Fruit fly (Drosophila melanogaster): ENCODE results near the gene CG13891.

CG13891 gene

dm6 chr3L:385095-385494 is 48.6 kb downstream of the CG13891 start (continued):
- no peak for TF ChIP-seq CG11294 (GFP tag; IDR thresholded peaks at IDR 0.05)
- no peak for TF ChIP-seq CG15336 (GFP tag; IDR thresholded peaks at IDR 0.05)
- TF ChIP-seq lz (GFP tag; optimal IDR thresholded peaks at IDR 0.05), result peak; percentile 6
- no peak for TF ChIP-seq CG7368 (GFP tag; optimal IDR thresholded peaks at IDR 0.05)
- TF ChIP-seq Sox15 (GFP tag; optimal IDR thresholded peaks at IDR 0.05), result no peak
- peak; percentile 46 for TF ChIP-seq spab (GFP tag; optimal IDR thresholded peaks at IDR 0.05)
- TF ChIP-seq CG10631 (GFP tag; optimal IDR thresholded peaks at IDR 0.05), result peak; percentile 19
- TF ChIP-seq CG8319 (GFP tag; optimal IDR thresholded peaks at IDR 0.05), result no peak
- TF ChIP-seq CG3919 (GFP tag; optimal IDR thresholded peaks at IDR 0.05), result peak; percentile 50
- TF ChIP-seq Hr4 (GFP tag; optimal IDR thresholded peaks at IDR 0.05), result no peak
- peak; percentile 16 for TF ChIP-seq pdm3 (GFP tag; optimal IDR thresholded peaks at IDR 0.05)
- peak; percentile 37 for TF ChIP-seq fd59A (GFP tag; optimal IDR thresholded peaks at IDR 0.05)
- no peak for TF ChIP-seq cyc (GFP tag; optimal IDR thresholded peaks at IDR 0.05)
- TF ChIP-seq acj6 (GFP tag; optimal IDR thresholded peaks at IDR 0.05), result peak; percentile 9
- no peak for TF ChIP-seq fd85E (GFP tag; optimal IDR thresholded peaks at IDR 0.05)
- TF ChIP-seq CG6276 (GFP tag; optimal IDR thresholded peaks at IDR 0.05), result no peak
- TF ChIP-seq topi (GFP tag; optimal IDR thresholded peaks at IDR 0.05), result peak; percentile 39
- TF ChIP-seq ss (GFP tag; optimal IDR thresholded peaks at IDR 0.05), result peak; percentile 26 to 52
